Worm (Caenorhabditis elegans) whole organism, early embryonic: ENCODE measurements around the gene mrpl-45.

ENCODE experiments used
- B0310.2 ChIP-seq: sonication (generic microtip); optimal IDR thresholded peaks from 2 replicates; lab custom pipeline; 2016; ENCODE audit warnings: mild to moderate bottlenecking, missing genetic modification characterization, missing compliant biosample characterization
- F13C5.2 ChIP-seq: sonication (generic microtip); optimal IDR thresholded peaks from 2 replicates; lab custom pipeline; 2017; ENCODE audit warnings: mild to moderate bottlenecking, missing genetic modification characterization, inconsistent platforms, missing compliant biosample characterization
- aly-1 ChIP-seq: sonication (generic microtip); optimal IDR thresholded peaks from 2 replicates; lab custom pipeline; 2016; ENCODE audit warnings: missing genetic modification characterization, missing compliant biosample characterization
- ama-1 ChIP-seq: fragments of 150-350 bp; optimal IDR thresholded peaks from 2 replicates; lab custom pipeline; 2014
- ceh-13 ChIP-seq: fragments of 200-800 bp; sonication (Bioruptor generic); optimal IDR thresholded peaks from 2 replicates; lab custom pipeline; 2018; ENCODE audit warnings: mild to moderate bottlenecking, missing genetic modification characterization, missing compliant biosample characterization
- ceh-36 ChIP-seq: sonication (generic microtip); optimal IDR thresholded peaks from 2 replicates; lab custom pipeline; 2016; ENCODE audit warnings: missing genetic modification characterization, inconsistent platforms, missing compliant biosample characterization
- ets-7 ChIP-seq: sonication (generic microtip); optimal IDR thresholded peaks from 2 replicates; lab custom pipeline; 2016; ENCODE audit warnings: missing genotype, missing genetic modification characterization, missing compliant biosample characterization
- flt-1 ChIP-seq: fragments of 200-800 bp; sonication (Bioruptor generic); IDR thresholded peaks from 2 replicates; pipeline ENCODE4 v1.3.6; 2022; ENCODE audit warnings: missing genetic modification characterization, missing compliant biosample characterization
- hmbx-1 ChIP-seq: sonication (generic microtip); optimal IDR thresholded peaks from 2 replicates; lab custom pipeline; 2016; ENCODE audit warnings: mild to moderate bottlenecking, missing genetic modification characterization, missing compliant biosample characterization
- hmg-4 ChIP-seq: fragments of 200-800 bp; sonication (Bioruptor generic); optimal IDR thresholded peaks from 2 replicates; lab custom pipeline; 2018; ENCODE audit warnings: mild to moderate bottlenecking, missing genetic modification characterization, missing compliant biosample characterization
- hnd-1 ChIP-seq: sonication (generic microtip); optimal IDR thresholded peaks from 2 replicates; lab custom pipeline; 2016; ENCODE audit warnings: missing genetic modification characterization, missing compliant biosample characterization
- pes-1 ChIP-seq: fragments of 200-800 bp; sonication (Bioruptor generic); IDR thresholded peaks from 2 replicates; pipeline ENCODE4 v1.3.6; 2022; ENCODE audit warnings: missing genetic modification reagents, missing genetic modification characterization, missing compliant biosample characterization
- scrt-1 ChIP-seq: fragments of 200-800 bp; sonication (Bioruptor generic); IDR thresholded peaks from 2 replicates; pipeline ENCODE4 v1.3.6; 2022; ENCODE audit warnings: missing genetic modification characterization, missing compliant biosample characterization
- sea-1 ChIP-seq: fragments of 200-800 bp; sonication (Bioruptor generic); conservative IDR thresholded peaks from 2 replicates; pipeline ENCODE4 v1.3.6; 2022; ENCODE audit warnings: missing genetic modification characterization, missing compliant biosample characterization
- tbx-11 ChIP-seq: fragments of 200-800 bp; sonication (Bioruptor generic); IDR thresholded peaks from 2 replicates; pipeline ENCODE4 v1.3.6; 2022; ENCODE audit warnings: missing genetic modification characterization, missing compliant biosample characterization
- tbx-37 ChIP-seq: fragments of 200-800 bp; sonication (Bioruptor generic); conservative IDR thresholded peaks from 2 replicates; pipeline ENCODE4 v1.3.6; 2022; ENCODE audit warnings: missing genetic modification reagents, missing genetic modification characterization, missing compliant biosample characterization
- tra-4 ChIP-seq: sonication (generic microtip); optimal IDR thresholded peaks from 2 replicates; lab custom pipeline; 2017; ENCODE audit warnings: missing genetic modification characterization, missing compliant biosample characterization

mrpl-45 gene

DNA sequence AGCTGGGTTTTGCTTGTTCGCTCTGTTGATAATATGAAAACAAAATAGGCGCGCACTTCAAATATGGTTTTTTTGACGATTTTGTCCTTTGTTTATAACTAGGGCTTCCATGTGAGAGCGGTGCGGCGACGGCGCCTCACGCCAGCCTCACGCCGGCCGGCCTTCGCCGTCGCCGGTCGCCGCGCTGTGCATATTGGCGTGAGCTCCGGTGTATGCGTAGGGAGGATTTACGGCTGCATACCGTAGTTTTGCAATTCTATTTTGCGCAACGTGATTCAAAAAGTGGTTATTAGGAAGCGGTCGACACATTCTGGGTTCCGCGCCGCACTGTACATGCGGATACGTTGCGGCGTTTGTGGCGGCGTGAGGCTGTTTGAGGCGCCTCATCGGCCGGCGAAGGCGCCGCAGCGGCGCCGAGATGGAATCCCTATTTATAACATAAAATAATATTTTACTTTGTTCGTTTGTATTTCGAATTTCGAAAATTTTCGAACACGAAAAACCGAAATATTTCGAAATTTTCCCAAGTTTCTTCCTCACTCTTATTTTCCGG is 12.4 kb upstream of the mrpl-45 start:
- no peak for TF ChIP-seq B0310.2 (tag; lab: Kevin White, UChicago)
- TF ChIP-seq scrt-1, result no peak
- no peak for TF ChIP-seq pes-1 (GFP tag; lab: Robert Waterston, UW)
- TF ChIP-seq ets-7 (tag; lab: Kevin White, UChicago), result no peak
- TF ChIP-seq hnd-1 (tag; lab: Kevin White, UChicago), result no peak
- no peak for TF ChIP-seq aly-1 (tag; lab: Kevin White, UChicago)
- no peak for TF ChIP-seq hmbx-1
- TF ChIP-seq sea-1 (GFP tag; lab: Robert Waterston, UW), result no peak
- TF ChIP-seq hmg-4 (GFP tag; lab: Kevin White, UChicago), result no peak
- TF ChIP-seq tbx-11, result no peak
- TF ChIP-seq ama-1 (lab: Kevin White, UChicago), result no peak
- TF ChIP-seq ceh-36 (tag; lab: Kevin White, UChicago), result no peak
- TF ChIP-seq tra-4 (tag; lab: Kevin White, UChicago), result no peak
- no peak for TF ChIP-seq F13C5.2 (tag; lab: Kevin White, UChicago)
- TF ChIP-seq tbx-37 (GFP tag; lab: Robert Waterston, UW), result no peak

DNA sequence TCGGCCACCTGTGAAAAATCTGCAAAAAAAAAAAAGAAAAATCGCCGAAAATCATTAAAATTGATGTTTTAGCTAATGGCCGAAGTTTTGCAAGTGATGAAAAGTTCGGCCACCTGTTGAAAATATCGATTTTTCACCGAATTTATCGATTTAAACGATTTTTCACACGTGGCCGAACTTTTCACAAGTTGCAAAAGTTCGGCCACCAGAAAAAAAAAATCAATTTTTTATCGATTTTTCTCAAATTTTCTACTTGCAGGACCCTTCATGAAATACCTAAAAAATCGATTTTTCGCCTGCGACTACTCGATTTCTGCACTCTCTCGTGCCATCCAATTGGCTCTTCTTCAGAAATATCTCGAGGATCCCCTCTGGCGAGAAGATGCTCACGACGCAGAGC is 8.8 kb upstream of the mrpl-45 start:
- TF ChIP-seq F13C5.2 (tag; lab: Kevin White, UChicago) (no peak), ama-1 (lab: Kevin White, UChicago) (no peak), tra-4 (tag; lab: Kevin White, UChicago) (no peak), ceh-36 (tag; lab: Kevin White, UChicago) (no peak), hnd-1 (tag; lab: Kevin White, UChicago) (no peak), tbx-11 (no peak), ceh-13 (GFP tag; lab: Kevin White, UChicago) (no peak), hmbx-1 (no peak), B0310.2 (tag; lab: Kevin White, UChicago) (no peak), pes-1 (GFP tag; lab: Robert Waterston, UW) (no peak), ets-7 (tag; lab: Kevin White, UChicago) (no peak), hmg-4 (GFP tag; lab: Kevin White, UChicago) (no peak)

DNA sequence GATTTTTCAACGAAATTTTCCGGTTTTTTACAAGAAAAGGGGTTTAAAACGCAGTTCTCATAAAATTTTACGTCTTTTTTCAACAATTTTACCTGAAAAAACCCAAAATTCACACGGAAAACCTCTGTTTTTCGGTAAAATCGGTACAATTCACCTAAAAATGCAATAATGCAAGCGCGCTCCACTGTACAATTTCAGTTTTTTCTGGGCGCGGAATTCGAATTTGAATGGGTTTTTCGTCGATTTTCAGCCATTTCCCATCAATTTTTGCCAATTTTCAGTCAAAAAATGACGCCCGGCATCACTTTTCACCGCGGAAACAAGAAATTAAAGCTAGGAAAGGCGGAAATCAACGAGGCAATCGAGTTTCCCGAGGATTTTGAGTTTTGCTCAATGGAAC is 6.0 kb upstream of the mrpl-45 start, which contains the start of gene orc-3:
TSS of gene orc-3 (plus strand) at position 282 of the 400 bp plus-strand sequence.
- TF ChIP-seq hnd-1 (tag; lab: Kevin White, UChicago), result no peak
- no peak for TF ChIP-seq ceh-13 (GFP tag; lab: Kevin White, UChicago)
- TF ChIP-seq hmg-4 (GFP tag; lab: Kevin White, UChicago), result no peak
- no peak for TF ChIP-seq hmbx-1
- no peak for TF ChIP-seq aly-1 (tag; lab: Kevin White, UChicago)
- TF ChIP-seq tbx-11, result no peak
- no peak for TF ChIP-seq scrt-1
- TF ChIP-seq pes-1 (GFP tag; lab: Robert Waterston, UW), result no peak
- no peak for TF ChIP-seq ama-1 (lab: Kevin White, UChicago)
- no peak for TF ChIP-seq tbx-37 (GFP tag; lab: Robert Waterston, UW)
- no peak for TF ChIP-seq B0310.2 (tag; lab: Kevin White, UChicago)
- no peak for TF ChIP-seq flt-1 (GFP tag; lab: Robert Waterston, UW)
- TF ChIP-seq sea-1 (GFP tag; lab: Robert Waterston, UW), result no peak
- TF ChIP-seq ets-7 (tag; lab: Kevin White, UChicago), result no peak
- TF ChIP-seq ceh-36 (tag; lab: Kevin White, UChicago), result no peak
- no peak for TF ChIP-seq F13C5.2 (tag; lab: Kevin White, UChicago)
- no peak for TF ChIP-seq tra-4 (tag; lab: Kevin White, UChicago)

DNA sequence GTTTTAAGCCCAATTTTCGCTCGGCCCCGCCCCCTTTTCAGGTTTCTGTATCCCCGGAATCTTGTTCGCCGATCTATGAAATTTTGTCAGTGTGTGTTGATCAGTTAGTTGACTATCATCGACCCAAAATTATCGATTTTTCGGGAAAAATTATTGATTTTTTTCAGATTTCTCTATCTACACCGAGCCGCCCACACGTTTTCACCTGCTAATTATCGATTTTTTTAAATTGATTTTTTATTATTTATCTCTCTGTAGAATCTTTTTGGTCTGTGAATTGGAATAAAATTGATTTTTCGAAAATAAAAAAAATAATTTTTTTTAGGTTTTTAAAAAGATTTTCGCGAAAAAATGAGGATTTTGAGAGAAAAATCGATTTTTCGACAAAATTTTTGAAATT is 5.2 kb upstream of the mrpl-45 start:
- TF ChIP-seq flt-1 (GFP tag; lab: Robert Waterston, UW), result no peak
- no peak for TF ChIP-seq ets-7 (tag; lab: Kevin White, UChicago)
- no peak for TF ChIP-seq hmg-4 (GFP tag; lab: Kevin White, UChicago)
- no peak for TF ChIP-seq ceh-13 (GFP tag; lab: Kevin White, UChicago)
- no peak for TF ChIP-seq B0310.2 (tag; lab: Kevin White, UChicago)
- TF ChIP-seq ceh-36 (tag; lab: Kevin White, UChicago), result no peak
- no peak for TF ChIP-seq hmbx-1
- no peak for TF ChIP-seq aly-1 (tag; lab: Kevin White, UChicago)
- no peak for TF ChIP-seq F13C5.2 (tag; lab: Kevin White, UChicago)
- TF ChIP-seq tra-4 (tag; lab: Kevin White, UChicago), result no peak
- no peak for TF ChIP-seq tbx-37 (GFP tag; lab: Robert Waterston, UW)
- no peak for TF ChIP-seq scrt-1
- no peak for TF ChIP-seq ama-1 (lab: Kevin White, UChicago)
- no peak for TF ChIP-seq tbx-11

DNA sequence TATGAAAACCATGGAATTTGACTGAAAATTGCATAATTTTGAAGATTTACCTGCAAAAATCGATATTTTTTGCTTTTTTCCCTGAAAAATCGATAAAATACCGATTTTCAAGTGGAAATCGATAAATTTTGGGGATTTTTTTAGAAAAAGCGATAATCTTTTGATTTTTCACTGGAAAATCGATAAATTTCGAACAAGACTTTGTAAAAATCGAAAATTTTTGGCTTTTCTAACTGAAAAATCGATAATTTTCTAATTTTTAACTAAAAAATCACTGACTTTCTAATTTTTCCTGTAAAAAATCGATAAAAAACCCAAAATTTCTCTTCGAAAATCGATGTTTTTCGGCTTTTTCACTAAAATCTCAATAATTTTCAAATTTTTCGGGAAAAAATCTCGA is 4.5 kb upstream of the mrpl-45 start:
- TF ChIP-seq tbx-37 (GFP tag; lab: Robert Waterston, UW) (no peak), ets-7 (tag; lab: Kevin White, UChicago) (no peak), hmg-4 (GFP tag; lab: Kevin White, UChicago) (no peak), ama-1 (lab: Kevin White, UChicago) (no peak), scrt-1 (no peak), ceh-36 (tag; lab: Kevin White, UChicago) (no peak), F13C5.2 (tag; lab: Kevin White, UChicago) (no peak), B0310.2 (tag; lab: Kevin White, UChicago) (no peak), aly-1 (tag; lab: Kevin White, UChicago) (no peak), tbx-11 (no peak), ceh-13 (GFP tag; lab: Kevin White, UChicago) (no peak), sea-1 (GFP tag; lab: Robert Waterston, UW) (no peak), hnd-1 (tag; lab: Kevin White, UChicago) (no peak), tra-4 (tag; lab: Kevin White, UChicago) (no peak), flt-1 (GFP tag; lab: Robert Waterston, UW) (no peak), hmbx-1 (no peak), pes-1 (GFP tag; lab: Robert Waterston, UW) (no peak)

DNA sequence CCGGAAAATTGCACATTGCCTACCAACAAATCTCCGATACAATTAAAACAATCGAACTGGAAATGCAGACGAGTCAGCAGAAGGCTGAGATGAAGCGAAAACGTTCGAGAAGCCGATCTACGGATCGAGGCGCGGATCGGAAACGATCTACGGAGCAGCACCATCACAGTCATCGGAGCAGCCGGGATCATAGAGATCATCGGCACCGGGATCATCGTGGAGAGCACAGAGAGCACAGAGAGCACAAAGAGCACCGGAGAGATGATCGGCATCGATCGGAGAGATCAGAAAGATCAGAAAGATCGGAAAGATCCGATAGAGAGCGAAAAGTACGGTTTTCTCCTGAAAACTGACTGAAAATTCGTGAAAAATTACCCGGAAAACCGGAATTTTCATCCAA is 3.6 kb upstream of the mrpl-45 start:
- TF ChIP-seq scrt-1, result no peak
- no peak for TF ChIP-seq flt-1 (GFP tag; lab: Robert Waterston, UW)
- no peak for TF ChIP-seq hmg-4 (GFP tag; lab: Kevin White, UChicago)
- TF ChIP-seq hmbx-1, result no peak
- no peak for TF ChIP-seq sea-1 (GFP tag; lab: Robert Waterston, UW)
